Fruit fly (Drosophila melanogaster): ENCODE measurements around the gene CG4596.

The CG4596 gene

DNA sequence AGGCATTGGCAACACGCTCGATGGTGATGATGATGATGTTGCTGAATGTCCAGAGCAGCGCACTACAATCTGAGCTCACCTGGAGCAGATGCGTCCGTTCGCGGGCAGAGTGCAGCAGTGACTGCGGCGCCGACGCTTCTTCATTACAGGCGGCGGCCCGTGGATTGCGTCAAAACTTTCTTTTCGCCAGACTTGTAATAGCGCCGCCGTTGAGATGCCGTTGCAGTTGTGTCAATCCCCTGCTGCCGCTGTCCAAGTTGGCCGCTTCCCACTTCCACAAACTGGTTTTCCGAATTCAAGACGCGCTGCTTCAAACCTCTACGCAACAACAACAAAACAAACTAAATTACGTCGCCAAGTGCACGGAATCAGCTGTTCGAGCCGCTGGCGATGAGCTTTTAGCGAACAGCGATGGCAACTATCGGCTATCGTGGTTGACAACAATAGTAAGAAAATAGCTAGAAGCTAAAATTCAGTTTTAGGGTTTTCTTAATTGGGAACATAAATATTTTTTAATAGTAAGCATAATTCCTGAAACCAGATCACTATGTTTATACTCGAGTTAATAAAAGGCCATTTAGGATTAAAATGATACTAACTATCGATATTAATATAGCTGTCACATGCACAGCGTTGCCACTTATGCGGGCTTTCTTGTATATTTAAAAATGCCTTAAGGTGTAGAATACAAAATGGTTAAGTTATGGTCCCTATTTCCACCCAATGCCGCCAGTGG lies 9.2 kb downstream of the CG4596 start, which contains the start of gene Tpc1:
TSS of gene Tpc1 (minus strand) at position 365 of the 736 bp plus-strand sequence.
- TF ChIP-seq CG10631 (GFP tag; optimal IDR thresholded peaks at IDR 0.05) (no peak), CG3919 (GFP tag; optimal IDR thresholded peaks at IDR 0.05) (peak; percentile 47), CG8632 (GFP tag; optimal IDR thresholded peaks at IDR 0.05) (no peak), lz (GFP tag; optimal IDR thresholded peaks at IDR 0.05) (peak; percentile 50), CG6792 (GFP tag; optimal IDR thresholded peaks at IDR 0.05) (no peak), Eip93F (GFP tag; optimal IDR thresholded peaks at IDR 0.05) (no peak), fkh (GFP tag; optimal IDR thresholded peaks at IDR 0.05) (no peak), OdsH (GFP tag; optimal IDR thresholded peaks at IDR 0.05) (peak; percentile 32), CG6163 (GFP tag; IDR thresholded peaks at IDR 0.05) (no peak), vri (GFP tag; optimal IDR thresholded peaks at IDR 0.05) (peak; percentile 85), fd85E (GFP tag; optimal IDR thresholded peaks at IDR 0.05) (no peak), CG3032 (tag; optimal IDR thresholded peaks at IDR 0.05) (peak; percentile 43), topi (GFP tag; optimal IDR thresholded peaks at IDR 0.05) (no peak), CG1621 (tag; optimal IDR thresholded peaks at IDR 0.05) (no peak), CG6276 (GFP tag; optimal IDR thresholded peaks at IDR 0.05) (no peak), Met (GFP tag; optimal IDR thresholded peaks at IDR 0.05) (peak; percentile 39), CG8319 (GFP tag; optimal IDR thresholded peaks at IDR 0.05) (no peak), acj6 (GFP tag; optimal IDR thresholded peaks at IDR 0.05) (no peak), svp (GFP tag) (peak; percentile 65), ss (GFP tag; optimal IDR thresholded peaks at IDR 0.05) (peak in 1 of 2 experiments; percentile 30), CG4318 (GFP tag; optimal IDR thresholded peaks at IDR 0.05) (no peak), CG6808 (GFP tag; optimal IDR thresholded peaks at IDR 0.05) (no peak), CG31627 (GFP tag; optimal IDR thresholded peaks at IDR 0.05) (peak; percentile 42), dac (GFP tag; optimal IDR thresholded peaks at IDR 0.05) (no peak), spab (GFP tag; optimal IDR thresholded peaks at IDR 0.05) (no peak), CG7368 (GFP tag; optimal IDR thresholded peaks at IDR 0.05) (no peak), CG32006 (GFP tag; optimal IDR thresholded peaks at IDR 0.05) (peak; percentile 5), net (GFP tag; optimal IDR thresholded peaks at IDR 0.05) (no peak), Sox14 (GFP tag; optimal IDR thresholded peaks at IDR 0.05) (peak; percentile 65), Ets96B (tag; optimal IDR thresholded peaks at IDR 0.05) (peak; percentile 9), achi (GFP tag; optimal IDR thresholded peaks at IDR 0.05) (peak; percentile 96), Smox (GFP tag; optimal IDR thresholded peaks at IDR 0.05) (no peak), CG16779 (tag; optimal IDR thresholded peaks at IDR 0.05) (no peak), CG11294 (GFP tag; IDR thresholded peaks at IDR 0.05) (no peak), fd59A (GFP tag; optimal IDR thresholded peaks at IDR 0.05) (no peak), eg (GFP tag; IDR thresholded peaks at IDR 0.05) (peak; percentile 35; the same call in 1 of the 3 replicates), Ets21C (GFP tag; optimal IDR thresholded peaks at IDR 0.05) (peak; percentile 36), pdm3 (GFP tag; optimal IDR thresholded peaks at IDR 0.05) (peak; percentile 45), CG11902 (GFP tag; optimal IDR thresholded peaks at IDR 0.05) (no peak), Hr39 (GFP tag; optimal IDR thresholded peaks at IDR 0.05) (peak; percentile 51), CG8119 (GFP tag; IDR thresholded peaks at IDR 0.05) (no peak), CG34406 (GFP tag; optimal IDR thresholded peaks at IDR 0.05) (no peak), Sox102F (GFP tag; optimal IDR thresholded peaks at IDR 0.05) (peak; percentile 42), CG6854 (GFP tag; optimal IDR thresholded peaks at IDR 0.05) (peak; percentile 80), CG9139 (GFP tag; optimal IDR thresholded peaks at IDR 0.05) (no peak), Blimp-1 (GFP tag; optimal IDR thresholded peaks at IDR 0.05) (peak; percentile 95), CG10669 (GFP tag; optimal IDR thresholded peaks at IDR 0.05) (no peak), Sox15 (GFP tag; optimal IDR thresholded peaks at IDR 0.05) (no peak), Eip78C (GFP tag) (peak; percentile 67), CG11762 (GFP tag; optimal IDR thresholded peaks at IDR 0.05; ENCODE audit: insufficient read depth) (no peak), Hr4 (GFP tag; optimal IDR thresholded peaks at IDR 0.05) (peak; percentile 47), Gug (GFP tag; IDR thresholded peaks at IDR 0.05) (no peak)
